Fruit fly (Drosophila melanogaster): ENCODE results near the gene CG10631.

The CG10631 gene

dm6 chr2L:19700868-19701267 lies 55.8 kb downstream of the CG10631 start, which contains the start of gene scw:
TSS of gene scw (minus strand) at chr2L:19700968.
- TF ChIP-seq cic (GFP tag; optimal IDR thresholded peaks at IDR 0.05) (no peak), Clk (GFP tag; optimal IDR thresholded peaks at IDR 0.05) (no peak)
